Fruit fly (Drosophila melanogaster): ENCODE data around the gene Cht7.

Gene Cht7

DNA sequence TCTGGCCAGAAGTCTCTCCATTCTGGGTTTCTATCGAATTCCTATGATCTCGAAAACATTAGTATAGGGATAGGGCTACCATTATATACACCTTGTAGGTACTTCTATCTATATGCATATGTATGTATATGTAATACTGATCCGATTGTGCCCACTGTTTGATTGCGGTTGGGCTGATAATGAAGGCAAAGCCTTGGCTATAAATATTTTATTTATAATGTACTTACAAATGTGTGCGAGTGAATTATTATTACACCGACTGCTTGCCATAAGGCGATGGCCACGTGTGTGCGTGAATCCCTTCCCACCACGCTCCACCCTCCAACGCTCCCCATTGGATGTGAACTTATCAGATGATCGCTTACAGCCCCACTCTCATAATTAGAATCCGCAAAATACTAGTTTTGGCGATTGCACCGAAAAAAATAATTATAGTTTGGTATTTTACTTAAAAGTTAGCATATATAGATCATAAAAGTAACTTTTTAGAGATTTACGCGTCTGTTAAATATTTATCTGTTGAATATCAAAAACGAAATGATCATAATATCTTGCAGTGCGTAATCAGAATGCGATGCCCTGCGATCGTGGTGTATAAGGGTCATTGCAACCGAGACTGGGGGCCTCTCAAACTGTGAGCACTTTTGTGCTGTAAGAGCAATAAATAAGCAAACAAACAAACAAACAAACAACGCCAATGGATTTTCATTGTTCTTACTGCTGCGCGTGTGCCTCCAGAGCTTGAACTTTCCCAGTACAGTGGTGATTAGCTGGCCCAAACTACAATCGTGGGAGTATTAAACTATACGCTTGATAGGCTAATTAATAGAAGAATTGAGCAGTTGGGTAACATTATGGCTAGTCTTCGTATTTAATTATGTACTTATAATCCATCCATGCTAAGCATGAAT, 26.4 kb downstream of the Cht7 start (continued):
- TF ChIP-seq her (GFP tag; optimal IDR thresholded peaks at IDR 0.05) (no peak), CG18011 (GFP tag; optimal IDR thresholded peaks at IDR 0.05) (no peak), B-H1 (GFP tag; IDR thresholded peaks at IDR 0.05) (peak; percentile 31; the same call in 2 of the 3 replicates), scrt (GFP tag; optimal IDR thresholded peaks at IDR 0.05) (no peak), Xrp1 (GFP tag; IDR thresholded peaks at IDR 0.05) (peak; percentile 42; the same call in 1 of the 2 replicates), crp (GFP tag; optimal IDR thresholded peaks at IDR 0.05) (no peak), CG1792 (GFP tag; optimal IDR thresholded peaks at IDR 0.05) (peak; percentile 37), CG3163 (GFP tag; optimal IDR thresholded peaks at IDR 0.05) (no peak), CG43689 (GFP tag; IDR thresholded peaks at IDR 0.05) (no peak; the same call in 1 of the 2 replicates), Six4 (GFP tag; optimal IDR thresholded peaks at IDR 0.05) (no peak), CG18599 (GFP tag; optimal IDR thresholded peaks at IDR 0.05) (peak; percentile 66), jumu (GFP tag; optimal IDR thresholded peaks at IDR 0.05) (no peak), CG6254 (GFP tag; optimal IDR thresholded peaks at IDR 0.05) (no peak), crc (GFP tag; optimal IDR thresholded peaks at IDR 0.05) (no peak), corto (GFP tag; optimal IDR thresholded peaks at IDR 0.05) (no peak), CG34376 (GFP tag; optimal IDR thresholded peaks at IDR 0.05) (peak; percentile 98), Awh (GFP tag; IDR thresholded peaks at IDR 0.05) (no peak), zfh2 (GFP tag; optimal IDR thresholded peaks at IDR 0.05) (no peak), dpn (GFP tag; optimal IDR thresholded peaks at IDR 0.05) (no peak), Dfd (GFP tag; optimal IDR thresholded peaks at IDR 0.05) (no peak), CG6791 (GFP tag; IDR thresholded peaks at IDR 0.05; ENCODE audit: partially characterized antibody) (0 out of 3 replicates have a peak, but pooled peaks have one; percentile 24), hb (GFP tag; IDR thresholded peaks at IDR 0.05; ENCODE audit: partially characterized antibody) (no peak), pzg (GFP tag; optimal IDR thresholded peaks at IDR 0.05) (no peak), chinmo (GFP tag; IDR thresholded peaks at IDR 0.05; ENCODE audit: partially characterized antibody) (0 out of 4 replicates have a peak, but pooled peaks have one; percentile 61), Mad (GFP tag; optimal IDR thresholded peaks at IDR 0.05) (no peak), fd64A (GFP tag; optimal IDR thresholded peaks at IDR 0.05) (peak; percentile 54), Rx (GFP tag; IDR thresholded peaks at IDR 0.05) (0 out of 2 replicates have a peak, but pooled peaks have one; percentile 32), ab (GFP tag; optimal IDR thresholded peaks at IDR 0.05) (no peak), Oli (tag; optimal IDR thresholded peaks at IDR 0.05) (peak; percentile 33), CG42726 (GFP tag; IDR thresholded peaks at IDR 0.05; ENCODE audit: partially characterized antibody) (no peak), CG18476 (GFP tag; optimal IDR thresholded peaks at IDR 0.05) (no peak), Lhr (GFP tag; optimal IDR thresholded peaks at IDR 0.05) (no peak), onecut (GFP tag; IDR thresholded peaks at IDR 0.05) (no peak; the same call in 1 of the 2 replicates), gsb (GFP tag; IDR thresholded peaks at IDR 0.05) (no peak), Elba2 (GFP tag; optimal IDR thresholded peaks at IDR 0.05) (no peak), CG3407 (GFP tag; optimal IDR thresholded peaks at IDR 0.05) (peak; percentile 51), YL-1 (GFP tag; optimal IDR thresholded peaks at IDR 0.05) (no peak), slp2 (GFP tag; optimal IDR thresholded peaks at IDR 0.05) (no peak), Trl (optimal IDR thresholded peaks at IDR 0.05) (no peak), Trl (GFP tag; optimal IDR thresholded peaks at IDR 0.05) (no peak), btn (GFP tag; optimal IDR thresholded peaks at IDR 0.05) (no peak), CG11456 (GFP tag; IDR thresholded peaks at IDR 0.05) (no peak), CG5180 (GFP tag; optimal IDR thresholded peaks at IDR 0.05) (peak; percentile 6), CG8765 (GFP tag; IDR thresholded peaks at IDR 0.05) (no peak), CG9437 (GFP tag; optimal IDR thresholded peaks at IDR 0.05) (no peak), CG15011 (GFP tag; optimal IDR thresholded peaks at IDR 0.05) (peak; percentile 4), Doc3 (GFP tag; IDR thresholded peaks at IDR 0.05; ENCODE audit: partially characterized antibody) (no peak), shn (GFP tag; optimal IDR thresholded peaks at IDR 0.05) (no peak)

Data from whole organism, embryonic.